Worm (Caenorhabditis elegans): ENCODE measurements around the gene srt-36.

- TF ChIP-seq mdl-1 (tag; optimal IDR thresholded peaks at IDR 0.05) = no peak
- no peak for TF ChIP-seq ztf-11 (tag; optimal IDR thresholded peaks at IDR 0.05)
- TF ChIP-seq egl-27 (tag; optimal IDR thresholded peaks at IDR 0.05) = no peak
- TF ChIP-seq nhr-77 (tag; optimal IDR thresholded peaks at IDR 0.05) = no peak
These were observed 5.3 kb upstream of the srt-36 start for ce11 chrV:4273372-4273771.
